Fruit fly (Drosophila melanogaster): Measurements from ENCODE around the gene Chchd3.

DNA sequence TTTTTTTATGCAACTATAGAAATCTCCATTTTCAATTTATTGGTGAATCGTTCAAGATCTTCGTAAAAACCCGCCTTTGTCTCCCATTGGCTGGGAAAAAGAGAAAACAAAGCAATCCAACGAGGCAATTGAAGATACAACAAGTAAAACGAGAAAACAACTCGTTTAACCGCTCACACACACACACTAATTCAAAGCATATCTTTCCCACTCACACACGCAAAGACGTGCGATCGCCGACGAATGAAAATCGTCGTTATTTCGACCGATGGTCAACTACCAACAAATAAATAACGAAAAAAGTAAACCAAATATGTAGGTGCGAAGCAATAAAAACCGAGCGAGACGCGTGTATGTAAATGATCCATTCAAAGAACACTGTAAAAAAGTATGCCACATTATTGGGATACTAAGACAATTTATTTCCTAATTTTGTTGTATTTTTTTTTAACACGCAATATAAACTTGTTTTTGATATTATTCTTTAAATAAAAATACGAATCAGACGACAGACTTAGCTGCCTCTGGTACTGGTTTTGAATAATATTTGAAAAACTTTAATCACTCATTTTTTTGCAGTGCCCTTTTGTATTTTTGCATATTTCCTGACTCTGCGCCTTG is 8.7 kb upstream of the Chchd3 start:
- no peak for TF ChIP-seq pan (optimal IDR thresholded peaks at IDR 0.05)
- no peak for TF ChIP-seq usp (GFP tag; optimal IDR thresholded peaks at IDR 0.05)
- no peak for TF ChIP-seq EcR (GFP tag; optimal IDR thresholded peaks at IDR 0.05)
- no peak for TF ChIP-seq psq (optimal IDR thresholded peaks at IDR 0.05)

Measured in whole organism.